Worm (Caenorhabditis elegans) whole organism, L3 larva: ENCODE measurements around the gene C25E10.8.

ENCODE experiments used
- ceh-82 ChIP-seq: fragments of 150-350 bp; optimal IDR thresholded peaks from 2 replicates; lab custom pipeline; 2014; ENCODE audit warnings: missing biosample characterization, missing genetic modification characterization
- daf-12 ChIP-seq: fragments of 150-350 bp; optimal IDR thresholded peaks from 2 replicates; lab custom pipeline; 2014; ENCODE audit warnings: missing biosample characterization, missing genetic modification reagents, missing genetic modification characterization
- fkh-10 ChIP-seq: sonication (generic microtip); optimal IDR thresholded peaks from 2 replicates; lab custom pipeline; 2017; ENCODE audit warnings: missing biosample characterization, missing genetic modification reagents, missing genetic modification characterization
- lin-15B ChIP-seq: fragments of 150-350 bp; optimal IDR thresholded peaks from 2 replicates; lab custom pipeline; 2014; ENCODE audit warnings: missing biosample characterization, missing genetic modification characterization
- nfya-1 ChIP-seq: sonication (generic microtip); optimal IDR thresholded peaks from 2 replicates; lab custom pipeline; 2017; ENCODE audit warnings: missing genetic modification characterization, mild to moderate bottlenecking, missing compliant biosample characterization, antibody characterized with exemption, moderate library complexity; ENCODE audit not compliant: insufficient read depth
- nhr-11 ChIP-seq: fragments of 150-350 bp; optimal IDR thresholded peaks from 2 replicates; lab custom pipeline; 2014; ENCODE audit warnings: missing biosample characterization, missing genetic modification characterization
- nhr-12 ChIP-seq: fragments of 150-350 bp; optimal IDR thresholded peaks from 2 replicates; lab custom pipeline; 2014; ENCODE audit warnings: missing biosample characterization, missing genetic modification characterization
- nhr-237 ChIP-seq: fragments of 150-350 bp; optimal IDR thresholded peaks from 2 replicates; lab custom pipeline; 2014; ENCODE audit warnings: missing biosample characterization, missing genetic modification characterization
- nhr-67 ChIP-seq: fragments of 150-350 bp; optimal IDR thresholded peaks from 2 replicates; lab custom pipeline; 2014; ENCODE audit warnings: missing biosample characterization, missing genetic modification characterization
- pqm-1 ChIP-seq: fragments of 150-350 bp; optimal IDR thresholded peaks from 2 replicates; lab custom pipeline; 2017; ENCODE audit warnings: missing biosample characterization, missing genetic modification characterization, inconsistent platforms
- snpc-4 ChIP-seq: fragments of 150-350 bp; optimal IDR thresholded peaks from 2 replicates; lab custom pipeline; 2014; ENCODE audit warnings: missing biosample characterization, missing genetic modification characterization
- unc-62 ChIP-seq: fragments of 150-350 bp; sonication (generic microtip); optimal IDR thresholded peaks from 4 replicates; lab custom pipeline; 2014; ENCODE audit warnings: missing biosample characterization, missing genetic modification reagents, missing genetic modification characterization
- ztf-11 ChIP-seq: fragments of 150-350 bp; optimal IDR thresholded peaks from 2 replicates; lab custom pipeline; 2014; ENCODE audit warnings: missing biosample characterization, missing genetic modification characterization

DNA sequence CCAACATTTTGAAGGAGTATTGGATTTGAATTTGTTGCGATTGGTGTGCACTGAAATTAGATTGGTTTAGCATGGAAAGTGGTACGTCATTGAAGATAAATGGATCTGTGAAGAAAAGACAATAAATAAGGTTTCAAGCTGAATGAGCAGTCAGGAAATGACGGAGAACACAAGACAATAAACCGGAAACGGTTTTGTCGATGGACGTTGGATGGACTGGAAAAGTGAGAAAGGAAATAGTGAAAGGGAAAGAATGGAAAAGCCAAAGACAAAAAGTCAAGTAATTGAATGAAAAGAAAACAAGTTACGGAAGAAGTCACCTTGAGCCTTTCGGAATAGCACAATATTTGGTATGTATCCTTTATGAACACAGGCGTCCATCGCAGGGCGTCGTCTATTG lies 22.4 kb upstream of the C25E10.8 start, which contains the start of gene T27E4.7:
- TF ChIP-seq unc-62 (GFP tag; lab: Kevin White, UChicago) (no peak), nhr-67 (tag; lab: Kevin White, UChicago) (no peak), nhr-237 (tag; lab: Kevin White, UChicago) (no peak), pqm-1 (tag; lab: Kevin White, UChicago) (no peak), nhr-12 (tag; lab: Kevin White, UChicago) (no peak), lin-15B (no peak), snpc-4 (no peak), daf-12 (tag; lab: Kevin White, UChicago) (no peak), ceh-82 (tag; lab: Kevin White, UChicago) (no peak), fkh-10 (GFP tag; lab: Kevin White, UChicago) (no peak), nfya-1 (no peak), nhr-11 (no peak), ztf-11 (tag; lab: Kevin White, UChicago) (no peak)
